Worm (Caenorhabditis elegans) whole organism, L4 larva: Measurements from ENCODE around the gene irld-9.

Source experiments
- Y5F2A.4 ChIP-seq: fragments of 200-800 bp; sonication (Bioruptor generic); optimal IDR thresholded peaks from 2 replicates; lab custom pipeline; 2018; ENCODE audit warnings: mild to moderate bottlenecking, missing genetic modification characterization, missing compliant biosample characterization
- arid-1 ChIP-seq: fragments of 200-800 bp; sonication (Bioruptor generic); conservative IDR thresholded peaks from 2 replicates; pipeline ENCODE4 v1.3.6; 2022; ENCODE audit warnings: missing genetic modification reagents, missing genetic modification characterization, missing compliant biosample characterization
- ceh-82 ChIP-seq: sonication (generic microtip); optimal IDR thresholded peaks from 2 replicates; lab custom pipeline; 2017; ENCODE audit warnings: missing biosample characterization, missing genetic modification characterization
- cey-2 ChIP-seq: sonication (generic microtip); optimal IDR thresholded peaks from 3 replicates; lab custom pipeline; 2017; ENCODE audit warnings: missing genetic modification characterization, mild to moderate bottlenecking, missing compliant biosample characterization, antibody characterized with exemption, borderline replicate concordance; ENCODE audit not compliant: insufficient read depth
- ctbp-1 ChIP-seq: fragments of 200-800 bp; sonication (Bioruptor generic); IDR thresholded peaks from 2 replicates; pipeline ENCODE4 v1.3.6; 2022; ENCODE audit warnings: missing genetic modification reagents, missing genetic modification characterization, missing compliant biosample characterization
- daf-16 ChIP-seq, 3 experiments: sonication (generic microtip); optimal IDR thresholded peaks; 2 replicates each; lab custom pipeline; 2016 to 2017; ENCODE audit warnings: missing genetic modification characterization in 3 of 3, missing genetic modification reagents in 3 of 3, mild to moderate bottlenecking in 2 of 3, missing compliant biosample characterization in 2 of 3, missing biosample characterization in 1 of 3, moderate library complexity in 1 of 3
- dmd-6 ChIP-seq: fragments of 200-800 bp; sonication (Bioruptor generic); IDR thresholded peaks from 2 replicates; pipeline ENCODE4 v1.3.6; 2022; ENCODE audit warnings: missing genetic modification reagents, missing genetic modification characterization, missing compliant biosample characterization
- dve-1 ChIP-seq: sonication (generic microtip); optimal IDR thresholded peaks from 2 replicates; lab custom pipeline; 2017; ENCODE audit warnings: antibody characterized with exemption, mild to moderate bottlenecking, missing genetic modification characterization, missing compliant biosample characterization; ENCODE audit not compliant: insufficient read depth
- hif-1 ChIP-seq, 2 experiments: sonication (generic microtip); optimal IDR thresholded peaks; 2 replicates each; lab custom pipeline; 2016 to 2017; ENCODE audit warnings: missing compliant biosample characterization in 2 of 2, missing genetic modification characterization in 2 of 2, missing genetic modification reagents in 2 of 2, missing genotype in 2 of 2, mild to moderate bottlenecking in 1 of 2
- hlh-11 ChIP-seq: fragments of 200-800 bp; sonication (Bioruptor generic); optimal IDR thresholded peaks from 2 replicates; lab custom pipeline; 2018; ENCODE audit warnings: mild to moderate bottlenecking, missing genetic modification characterization, missing compliant biosample characterization
- hmg-1.1 ChIP-seq: fragments of 200-800 bp; sonication (Bioruptor generic); IDR thresholded peaks from 2 replicates; pipeline ENCODE4 v1.3.6; 2022; ENCODE audit warnings: missing genetic modification reagents, missing genetic modification characterization, missing compliant biosample characterization
- jun-1 ChIP-seq: fragments of 150-350 bp; optimal IDR thresholded peaks from 2 replicates; lab custom pipeline; 2014; ENCODE audit warnings: missing biosample characterization, missing genetic modification reagents, missing genetic modification characterization
- lin-13 ChIP-seq: fragments of 150-350 bp; optimal IDR thresholded peaks from 2 replicates; lab custom pipeline; 2014; ENCODE audit warnings: missing biosample characterization, missing genetic modification reagents, missing genetic modification characterization
- lin-15B ChIP-seq: fragments of 150-350 bp; sonication (generic microtip); optimal IDR thresholded peaks from 3 replicates; lab custom pipeline; 2014; ENCODE audit warnings: missing biosample characterization, missing genetic modification characterization
- lin-29 ChIP-seq: fragments of 200-800 bp; sonication (Bioruptor generic); IDR thresholded peaks from 2 replicates; pipeline ENCODE4 v1.3.6; 2022; ENCODE audit warnings: missing genetic modification reagents, missing genetic modification characterization, missing compliant biosample characterization
- madf-5 ChIP-seq, 2 experiments: fragments of 200-800 bp; sonication (Bioruptor generic); IDR thresholded peaks; 2 replicates each; pipeline ENCODE4 v1.3.6; 2022; ENCODE audit warnings: missing compliant biosample characterization in 2 of 2, missing genetic modification characterization in 2 of 2
- madf-9 ChIP-seq: fragments of 200-800 bp; sonication (Bioruptor generic); conservative IDR thresholded peaks from 2 replicates; pipeline ENCODE4 v1.3.6; 2022; ENCODE audit warnings: missing genetic modification reagents, missing genetic modification characterization, missing compliant biosample characterization
- mdt-29 ChIP-seq: fragments of 200-800 bp; sonication (Bioruptor generic); IDR thresholded peaks from 2 replicates; pipeline ENCODE4 v1.3.6; 2022; ENCODE audit warnings: missing genetic modification reagents, missing genetic modification characterization, missing compliant biosample characterization
- mes-2 ChIP-seq: sonication (generic microtip); optimal IDR thresholded peaks from 2 replicates; lab custom pipeline; 2016; ENCODE audit warnings: missing genotype, mild to moderate bottlenecking, missing genetic modification characterization, missing compliant biosample characterization; ENCODE audit not compliant: poor library complexity, severe bottlenecking
- mxl-2 ChIP-seq: fragments of 200-800 bp; sonication (Bioruptor generic); conservative IDR thresholded peaks from 2 replicates; pipeline ENCODE4 v1.3.6; 2022; ENCODE audit warnings: missing genetic modification reagents, missing genetic modification characterization, missing compliant biosample characterization
- nhr-10 ChIP-seq: fragments of 150-350 bp; optimal IDR thresholded peaks from 2 replicates; lab custom pipeline; 2014; ENCODE audit warnings: missing biosample characterization, missing genetic modification characterization
- nhr-25 ChIP-seq: sonication (generic microtip); optimal IDR thresholded peaks from 2 replicates; lab custom pipeline; 2017; ENCODE audit warnings: missing genetic modification characterization, mild to moderate bottlenecking, missing compliant biosample characterization, antibody characterized with exemption, moderate library complexity, borderline replicate concordance; ENCODE audit not compliant: insufficient read depth
- nhr-41 ChIP-seq: fragments of 200-800 bp; sonication (Bioruptor generic); IDR thresholded peaks from 2 replicates; pipeline ENCODE4 v1.3.6; 2022; ENCODE audit warnings: missing genetic modification reagents, missing genetic modification characterization, missing compliant biosample characterization
- nhr-6 ChIP-seq: fragments of 150-350 bp; optimal IDR thresholded peaks from 2 replicates; lab custom pipeline; 2014; ENCODE audit warnings: missing biosample characterization, missing genetic modification characterization
- php-3 ChIP-seq: fragments of 200-800 bp; sonication (Bioruptor generic); IDR thresholded peaks from 2 replicates; pipeline ENCODE4 v1.3.6; 2022; ENCODE audit warnings: missing genetic modification reagents, missing genetic modification characterization, missing compliant biosample characterization
- tag-97 ChIP-seq: fragments of 200-800 bp; sonication (Bioruptor generic); IDR thresholded peaks from 2 replicates; pipeline ENCODE4 v1.3.6; 2022; ENCODE audit warnings: missing genetic modification characterization, missing compliant biosample characterization
- unc-130 ChIP-seq: sonication (generic microtip); optimal IDR thresholded peaks from 2 replicates; lab custom pipeline; 2016; ENCODE audit warnings: missing genetic modification reagents, missing genetic modification characterization, missing compliant biosample characterization
- zag-1 ChIP-seq: fragments of 150-350 bp; optimal IDR thresholded peaks from 2 replicates; lab custom pipeline; 2014; ENCODE audit warnings: missing biosample characterization, missing genetic modification characterization
- zfp-2 ChIP-seq: sonication (generic microtip); optimal IDR thresholded peaks from 2 replicates; lab custom pipeline; 2016; ENCODE audit warnings: mild to moderate bottlenecking, missing genetic modification characterization, missing compliant biosample characterization
- zfp-3 ChIP-seq: fragments of 200-800 bp; sonication (Bioruptor generic); conservative IDR thresholded peaks from 2 replicates; pipeline ENCODE4 v1.3.6; 2022; ENCODE audit warnings: missing genetic modification reagents, missing genetic modification characterization, missing compliant biosample characterization
- zip-11 ChIP-seq: fragments of 200-800 bp; sonication (Bioruptor generic); IDR thresholded peaks from 2 replicates; pipeline ENCODE4 v1.3.6; 2022; ENCODE audit warnings: missing genetic modification characterization, missing compliant biosample characterization
- ztf-7 ChIP-seq: fragments of 150-350 bp; optimal IDR thresholded peaks from 2 replicates; lab custom pipeline; 2014; ENCODE audit warnings: missing biosample characterization, missing genetic modification characterization

Gene irld-9

ce11 chrII:1724314-1724713, 14.4 kb downstream of the irld-9 start, which contains the start of gene fbxb-11:
fbxb-11 (plus strand) TSS chrII:1724614.
- no peak for TF ChIP-seq daf-16 (GFP tag; optimal IDR thresholded peaks at IDR 0.05; lab: Kevin White, UChicago)
- no peak for TF ChIP-seq daf-16 (tag; optimal IDR thresholded peaks at IDR 0.05; lab: Kevin White, UChicago)
- no peak for TF ChIP-seq mes-2 (tag; lab: Kevin White, UChicago)
- TF ChIP-seq zfp-3 (GFP tag; lab: Robert Waterston, UW) = no peak
- TF ChIP-seq dmd-6 (GFP tag; lab: Robert Waterston, UW) = no peak
- TF ChIP-seq jun-1 (tag; lab: Kevin White, UChicago) = no peak
- TF ChIP-seq nhr-10 (tag; lab: Kevin White, UChicago) = no peak
- TF ChIP-seq zfp-2 (tag; lab: Kevin White, UChicago) = no peak
- TF ChIP-seq arid-1 (GFP tag; lab: Robert Waterston, UW) = no peak
- no peak for TF ChIP-seq lin-13 (GFP tag; lab: Kevin White, UChicago)
- TF ChIP-seq hif-1 (tag; optimal IDR thresholded peaks at IDR 0.05; lab: Kevin White, UChicago) = no peak
- TF ChIP-seq ctbp-1 (GFP tag; lab: Robert Waterston, UW) = no peak
- TF ChIP-seq mxl-2 (GFP tag; lab: Robert Waterston, UW) = no peak
- TF ChIP-seq nhr-6 (tag; lab: Kevin White, UChicago) = no peak

DNA sequence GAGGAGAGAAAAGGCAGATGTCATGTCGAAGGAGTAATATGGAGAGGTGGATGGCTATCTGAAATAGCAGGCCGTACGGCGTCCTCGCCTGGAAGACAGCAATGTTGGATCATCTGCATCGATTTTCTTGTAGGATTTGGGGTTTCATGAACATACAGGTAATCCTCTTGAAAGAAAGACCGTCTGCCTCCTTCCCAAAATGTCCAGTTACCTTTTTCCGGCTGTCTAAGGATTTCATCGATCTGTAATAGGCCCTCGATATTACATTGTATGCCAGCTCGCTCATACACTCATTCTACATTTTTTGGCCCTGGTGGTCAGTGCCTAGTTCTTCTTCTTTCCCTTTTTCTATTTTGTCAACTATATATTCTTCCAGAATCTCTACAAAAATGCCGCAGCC, 16.4 kb downstream of the irld-9 start, which contains the start of the genes fbxb-5 and btb-8:
TSS of gene fbxb-5 (minus strand) at position 101 of the 400 bp plus-strand sequence.
TSS of gene btb-8 (plus strand) at position 377 of the 400 bp plus-strand sequence.
- no peak for TF ChIP-seq hmg-1.1 (GFP tag; lab: Robert Waterston, UW)
- TF ChIP-seq, all 104 proteins: peak for 0

ce11 chrII:1719153-1719552, 19.6 kb downstream of the irld-9 start, which contains the start of gene fbxb-48:
fbxb-48 (minus strand) TSS chrII:1719253.
- TF ChIP-seq Y5F2A.4 (GFP tag; lab: Kevin White, UChicago) (no peak), tag-97 (GFP tag; lab: Robert Waterston, UW) (no peak), daf-16 (GFP tag; optimal IDR thresholded peaks at IDR 0.05; lab: Kevin White, UChicago) (no peak), daf-16 (tag; optimal IDR thresholded peaks at IDR 0.05; lab: Kevin White, UChicago) (no peak), cey-2 (no peak), madf-9 (no peak), nhr-41 (GFP tag; lab: Robert Waterston, UW) (no peak), arid-1 (GFP tag; lab: Robert Waterston, UW) (no peak), nhr-25 (tag; lab: Kevin White, UChicago) (no peak), lin-29 (no peak), hlh-11 (no peak), ztf-7 (tag; lab: Kevin White, UChicago) (no peak)

ce11 chrII:1714772-1715353, 23.9 kb downstream of the irld-9 start, which contains the start of gene btb-6:
btb-6 (plus strand) TSS chrII:1715303.
- TF ChIP-seq ztf-7 (tag; lab: Kevin White, UChicago) (no peak), dve-1 (no peak), mdt-29 (GFP tag; lab: Robert Waterston, UW) (no peak), zag-1 (tag; lab: Kevin White, UChicago) (no peak), php-3 (GFP tag; lab: Robert Waterston, UW) (no peak), unc-130 (no peak), nhr-25 (tag; lab: Kevin White, UChicago) (no peak), madf-5 (GFP tag; IDR thresholded peaks at IDR 0.05; lab: Robert Waterston, UW) (no peak), lin-15B (tag; lab: Kevin White, UChicago) (no peak), ceh-82 (tag; lab: Kevin White, UChicago) (no peak), zip-11 (GFP tag; lab: Robert Waterston, UW) (no peak)
